Worm (Caenorhabditis elegans) whole organism, L4 larva: ENCODE data around the gene fbxa-55.

Source experiments
- Y5F2A.4 ChIP-seq: fragments of 200-800 bp; sonication (Bioruptor generic); optimal IDR thresholded peaks from 2 replicates; lab custom pipeline; 2018; ENCODE audit warnings: mild to moderate bottlenecking, missing genetic modification characterization, missing compliant biosample characterization
- ZK337.2 ChIP-seq: fragments of 200-800 bp; sonication (Bioruptor generic); IDR thresholded peaks from 2 replicates; pipeline ENCODE4 v1.3.6; 2022; ENCODE audit warnings: missing genetic modification reagents, missing genetic modification characterization, missing compliant biosample characterization
- egl-27 ChIP-seq: sonication (generic microtip); optimal IDR thresholded peaks from 3 replicates; lab custom pipeline; 2017; ENCODE audit warnings: missing biosample characterization, missing genetic modification reagents, missing genetic modification characterization
- fkh-10 ChIP-seq: fragments of 150-350 bp; optimal IDR thresholded peaks from 2 replicates; lab custom pipeline; 2014; ENCODE audit warnings: missing biosample characterization, missing genetic modification reagents, missing genetic modification characterization
- hmg-1.1 ChIP-seq: fragments of 200-800 bp; sonication (Bioruptor generic); IDR thresholded peaks from 2 replicates; pipeline ENCODE4 v1.3.6; 2022; ENCODE audit warnings: missing genetic modification reagents, missing genetic modification characterization, missing compliant biosample characterization
- mxl-3 ChIP-seq: fragments of 200-800 bp; sonication (Bioruptor generic); optimal IDR thresholded peaks from 2 replicates; lab custom pipeline; 2018; ENCODE audit warnings: mild to moderate bottlenecking, missing genetic modification characterization, missing compliant biosample characterization
- nhr-111 ChIP-seq: fragments of 200-800 bp; sonication (Bioruptor generic); optimal IDR thresholded peaks from 2 replicates; lab custom pipeline; 2018; ENCODE audit warnings: mild to moderate bottlenecking, missing genetic modification characterization, missing compliant biosample characterization
- nhr-25 ChIP-seq: sonication (generic microtip); optimal IDR thresholded peaks from 2 replicates; lab custom pipeline; 2017; ENCODE audit warnings: missing genetic modification characterization, mild to moderate bottlenecking, missing compliant biosample characterization, antibody characterized with exemption, moderate library complexity, borderline replicate concordance; ENCODE audit not compliant: insufficient read depth
- nhr-42 ChIP-seq: fragments of 200-800 bp; sonication (Bioruptor generic); IDR thresholded peaks from 2 replicates; pipeline ENCODE4 v1.3.6; 2022; ENCODE audit warnings: missing genetic modification characterization, missing compliant biosample characterization
- nhr-48 ChIP-seq: sonication (generic microtip); optimal IDR thresholded peaks from 2 replicates; lab custom pipeline; 2016; ENCODE audit warnings: mild to moderate bottlenecking, missing genetic modification characterization, missing compliant biosample characterization
- pha-4 ChIP-seq, 2 experiments: fragments of 150-350 bp in 1 of 2; fragments of 200-800 bp in 1 of 2; sonication (Bioruptor generic) in 1 of 2; IDR thresholded peaks in 1 of 2; optimal IDR thresholded peaks in 1 of 2; 2 replicates each; pipeline versions ENCODE4 v1.3.6 to Lab custom; 2014 to 2022; ENCODE audit warnings: missing genetic modification characterization in 2 of 2, missing genetic modification reagents in 2 of 2, missing biosample characterization in 1 of 2, missing compliant biosample characterization in 1 of 2

DNA sequence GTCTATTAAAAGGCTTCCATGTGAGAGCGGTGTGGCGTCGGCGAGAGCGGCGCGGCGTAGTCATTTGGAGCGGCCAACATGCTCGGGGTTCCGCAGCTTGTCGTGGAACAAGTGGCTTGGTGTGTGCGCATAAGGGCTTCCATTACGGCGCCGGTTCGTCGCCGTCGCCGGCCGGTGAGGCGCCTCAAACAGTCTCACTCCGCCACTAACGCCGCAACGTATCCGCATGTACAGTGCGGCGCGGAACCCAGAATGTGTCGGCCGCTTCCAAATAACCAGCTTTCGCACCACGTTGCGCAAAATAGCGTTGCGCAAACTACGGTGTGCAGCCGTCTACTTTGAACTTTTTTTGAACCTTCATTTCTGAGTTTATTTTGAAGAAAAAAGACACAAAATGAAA is 35.0 kb upstream of the fbxa-55 start:
- TF ChIP-seq egl-27 (tag; lab: Kevin White, UChicago) (no peak), nhr-25 (tag; lab: Kevin White, UChicago) (no peak), fkh-10 (GFP tag; lab: Kevin White, UChicago) (no peak), nhr-111 (no peak), mxl-3 (no peak), ZK337.2 (GFP tag; lab: Robert Waterston, UW) (no peak), hmg-1.1 (GFP tag; lab: Robert Waterston, UW) (no peak), nhr-42 (GFP tag; lab: Robert Waterston, UW) (no peak), Y5F2A.4 (GFP tag; lab: Kevin White, UChicago) (no peak), pha-4 (GFP tag; IDR thresholded peaks at IDR 0.05; lab: Robert Waterston, UW) (no peak), pha-4 (tag; optimal IDR thresholded peaks at IDR 0.05; lab: Kevin White, UChicago) (no peak), nhr-48 (no peak)
